Fruit fly (Drosophila melanogaster) S2 (cell line): ENCODE data around the gene Ntf-2r.

Experiments used
- CG8478 ChIP-seq: fragments of >200 bp; optimal IDR thresholded peaks from 2 replicates; lab custom pipeline; 2018
- CTCF ChIP-seq, 2 experiments: fragments of >200 bp; optimal IDR thresholded peaks; 2 replicates each; lab custom pipeline; 2018

dm6 chr2L:18455506-18456491 lies 1.4 kb downstream of the Ntf-2r start:
- TF ChIP-seq CG8478 (lab: Kevin White, UChicago) (no peak), CTCF (optimal IDR thresholded peaks at IDR 0.05; lab: Kevin White, UChicago) (no peak)
